Worm (Caenorhabditis elegans) whole organism, young adult: ENCODE data around the gene ceh-10.
A peak's percentile ranks its signal among the peaks of the same experiment; 100 is the strongest.

Experiments
- B0019.2 ChIP-seq: fragments of 200-800 bp; sonication (Bioruptor generic); conservative IDR thresholded peaks from 2 replicates; pipeline ENCODE4 v1.3.6; 2022; ENCODE audit warnings: missing genetic modification reagents, missing genetic modification characterization, missing compliant biosample characterization
- C06A6.2 ChIP-seq: fragments of 200-800 bp; sonication (Bioruptor generic); conservative IDR thresholded peaks from 2 replicates; pipeline ENCODE4 v1.3.6; 2022; ENCODE audit warnings: missing genetic modification characterization, missing compliant biosample characterization
- F23B12.7 ChIP-seq: sonication (generic microtip); optimal IDR thresholded peaks from 2 replicates; lab custom pipeline; 2017; ENCODE audit warnings: missing genetic modification characterization, mild to moderate bottlenecking, missing compliant biosample characterization, antibody characterized with exemption, moderate library complexity; ENCODE audit not compliant: insufficient read depth
- F33H1.4 ChIP-seq: fragments of 200-800 bp; sonication (Bioruptor generic); IDR thresholded peaks from 2 replicates; pipeline ENCODE4 v1.3.6; 2022; ENCODE audit warnings: missing genetic modification reagents, missing genetic modification characterization, missing compliant biosample characterization
- F39B2.1 ChIP-seq: fragments of 200-800 bp; sonication (Bioruptor generic); IDR thresholded peaks from 2 replicates; pipeline ENCODE4 v1.3.6; 2022; ENCODE audit warnings: missing genetic modification reagents, missing genetic modification characterization, missing compliant biosample characterization
- F55B11.4 ChIP-seq: sonication (generic microtip); optimal IDR thresholded peaks from 2 replicates; lab custom pipeline; 2016; ENCODE audit warnings: missing compliant biosample characterization, missing genetic modification characterization, borderline replicate concordance; ENCODE audit not compliant: insufficient read depth
- K11D2.4 ChIP-seq: fragments of 200-800 bp; sonication (Bioruptor generic); IDR thresholded peaks from 2 replicates; pipeline ENCODE4 v1.3.6; 2022; ENCODE audit warnings: missing genetic modification reagents, missing genetic modification characterization, missing compliant biosample characterization
- T07F8.4 ChIP-seq: sonication (generic microtip); optimal IDR thresholded peaks from 2 replicates; lab custom pipeline; 2016; ENCODE audit warnings: mild to moderate bottlenecking, missing genetic modification characterization, moderate library complexity, missing compliant biosample characterization
- Y95B8A.8 ChIP-seq: fragments of 200-800 bp; sonication (Bioruptor generic); IDR thresholded peaks from 2 replicates; pipeline ENCODE4 v1.3.6; 2022; ENCODE audit warnings: missing genetic modification reagents, missing genetic modification characterization, missing compliant biosample characterization
- athp-1 ChIP-seq: sonication (generic microtip); optimal IDR thresholded peaks from 2 replicates; lab custom pipeline; 2017; ENCODE audit warnings: mild to moderate bottlenecking, missing genetic modification characterization, missing compliant biosample characterization
- attf-3 ChIP-seq: fragments of 200-800 bp; sonication (Bioruptor generic); conservative IDR thresholded peaks from 2 replicates; pipeline ENCODE4 v1.3.6; 2022; ENCODE audit warnings: missing genetic modification reagents, missing genetic modification characterization, missing compliant biosample characterization
- cebp-1 ChIP-seq, 2 experiments: fragments of 200-800 bp in 1 of 2; sonication (Bioruptor generic) in 1 of 2; sonication (generic microtip) in 1 of 2; IDR thresholded peaks in 1 of 2; optimal IDR thresholded peaks in 1 of 2; 2 replicates each; pipeline versions ENCODE4 v1.3.6 to Lab custom; 2017 to 2022; ENCODE audit warnings: missing compliant biosample characterization in 2 of 2, missing genetic modification characterization in 2 of 2, mild to moderate bottlenecking in 1 of 2, missing genetic modification reagents in 1 of 2, moderate library complexity in 1 of 2
- ceh-100 ChIP-seq: fragments of 200-800 bp; sonication (Bioruptor generic); IDR thresholded peaks from 2 replicates; pipeline ENCODE4 v1.3.6; 2022; ENCODE audit warnings: missing genetic modification reagents, missing genetic modification characterization, missing compliant biosample characterization
- chd-7 ChIP-seq: sonication (generic microtip); optimal IDR thresholded peaks from 2 replicates; lab custom pipeline; 2016; ENCODE audit warnings: mild to moderate bottlenecking, missing genetic modification characterization, moderate library complexity, missing compliant biosample characterization
- dox-1 ChIP-seq: fragments of 200-800 bp; sonication (Bioruptor generic); IDR thresholded peaks from 2 replicates; pipeline ENCODE4 v1.3.6; 2022; ENCODE audit warnings: missing genetic modification reagents, missing genetic modification characterization, missing compliant biosample characterization
- dpl-1 ChIP-seq: fragments of 150-350 bp; optimal IDR thresholded peaks from 2 replicates; lab custom pipeline; 2014; ENCODE audit warnings: missing biosample characterization, missing genetic modification reagents, missing genetic modification characterization
- egrh-3 ChIP-seq: fragments of 200-800 bp; sonication (Bioruptor generic); IDR thresholded peaks from 2 replicates; pipeline ENCODE4 v1.3.6; 2022; ENCODE audit warnings: missing genetic modification reagents, missing genetic modification characterization, missing compliant biosample characterization
- him-1 ChIP-seq: sonication (generic microtip); optimal IDR thresholded peaks from 2 replicates; lab custom pipeline; 2016; ENCODE audit warnings: missing genotype, missing genetic modification reagents, missing genetic modification characterization, missing compliant biosample characterization
- hmg-1.2 ChIP-seq: fragments of 200-800 bp; sonication (Bioruptor generic); IDR thresholded peaks from 2 replicates; pipeline ENCODE4 v1.3.6; 2022; ENCODE audit warnings: missing genetic modification reagents, missing genetic modification characterization, missing compliant biosample characterization
- let-607 ChIP-seq, 2 experiments: fragments of 200-800 bp in 1 of 2; sonication (Bioruptor generic) in 1 of 2; sonication (generic microtip) in 1 of 2; optimal IDR thresholded peaks; 2 replicates each; lab custom pipeline; 2016 to 2018; ENCODE audit warnings: mild to moderate bottlenecking in 2 of 2, missing compliant biosample characterization in 2 of 2, missing genetic modification characterization in 2 of 2, moderate library complexity in 2 of 2, missing genotype in 1 of 2
- lin-40 ChIP-seq: sonication (generic microtip); optimal IDR thresholded peaks from 2 replicates; lab custom pipeline; 2016; ENCODE audit warnings: missing genetic modification characterization, mild to moderate bottlenecking, missing compliant biosample characterization, missing genotype, missing genetic modification reagents
- lir-1 ChIP-seq: fragments of 200-800 bp; sonication (Bioruptor generic); conservative IDR thresholded peaks from 2 replicates; pipeline ENCODE4 v1.3.6; 2022; ENCODE audit warnings: missing genetic modification reagents, missing genetic modification characterization, missing compliant biosample characterization
- madf-3 ChIP-seq: fragments of 200-800 bp; sonication (Bioruptor generic); IDR thresholded peaks from 2 replicates; pipeline ENCODE4 v1.3.6; 2022; ENCODE audit warnings: missing genetic modification reagents, missing genetic modification characterization, missing compliant biosample characterization
- mcd-1 ChIP-seq: fragments of 200-800 bp; sonication (Bioruptor generic); IDR thresholded peaks from 2 replicates; pipeline ENCODE4 v1.3.6; 2022; ENCODE audit warnings: missing genetic modification reagents, missing genetic modification characterization, missing compliant biosample characterization
- nfya-2 ChIP-seq: fragments of 200-800 bp; sonication (Bioruptor generic); IDR thresholded peaks from 2 replicates; pipeline ENCODE4 v1.3.6; 2022; ENCODE audit warnings: missing genetic modification reagents, missing genetic modification characterization, missing compliant biosample characterization
- nhr-27 ChIP-seq: fragments of 200-800 bp; sonication (Bioruptor generic); optimal IDR thresholded peaks from 2 replicates; lab custom pipeline; 2018; ENCODE audit warnings: mild to moderate bottlenecking, missing genetic modification characterization, moderate library complexity, missing compliant biosample characterization
- nhr-80 ChIP-seq: sonication (generic microtip); optimal IDR thresholded peaks from 2 replicates; lab custom pipeline; 2016; ENCODE audit warnings: missing genetic modification characterization, missing compliant biosample characterization
- nhr-90 ChIP-seq: sonication (generic microtip); optimal IDR thresholded peaks from 2 replicates; lab custom pipeline; 2016; ENCODE audit warnings: missing genotype, mild to moderate bottlenecking, missing genetic modification characterization, missing compliant biosample characterization
- repo-1 ChIP-seq: sonication (generic microtip); optimal IDR thresholded peaks from 2 replicates; lab custom pipeline; 2017; ENCODE audit warnings: mild to moderate bottlenecking, missing genetic modification characterization, missing compliant biosample characterization
- sea-2 ChIP-seq: fragments of 200-800 bp; sonication (Bioruptor generic); IDR thresholded peaks from 2 replicates; pipeline ENCODE4 v1.3.6; 2022; ENCODE audit warnings: missing genetic modification characterization, missing compliant biosample characterization
- snpc-1.1 ChIP-seq: sonication (generic microtip); optimal IDR thresholded peaks from 2 replicates; lab custom pipeline; 2017; ENCODE audit warnings: missing genetic modification characterization, mild to moderate bottlenecking, missing compliant biosample characterization, antibody characterized with exemption, moderate library complexity, missing genotype, missing genetic modification reagents; ENCODE audit not compliant: insufficient read depth
- snpc-1.3 ChIP-seq: sonication (generic microtip); optimal IDR thresholded peaks from 2 replicates; lab custom pipeline; 2017; ENCODE audit warnings: missing genetic modification characterization, mild to moderate bottlenecking, missing compliant biosample characterization, antibody characterized with exemption, moderate library complexity, missing genotype, missing genetic modification reagents; ENCODE audit not compliant: insufficient read depth
- tbp1 ChIP-seq: fragments of 200-800 bp; sonication (Bioruptor generic); optimal IDR thresholded peaks from 2 replicates; lab custom pipeline; 2018; ENCODE audit warnings: mild to moderate bottlenecking, missing genetic modification characterization, missing compliant biosample characterization
- tbx-9 ChIP-seq: sonication (generic microtip); optimal IDR thresholded peaks from 2 replicates; lab custom pipeline; 2016; ENCODE audit warnings: borderline replicate concordance, missing genetic modification characterization, inconsistent platforms, missing compliant biosample characterization
- unc-62 ChIP-seq: fragments of 150-350 bp; optimal IDR thresholded peaks from 2 replicates; lab custom pipeline; 2014; ENCODE audit warnings: missing biosample characterization, missing genetic modification reagents, missing genetic modification characterization
- zfh-2 ChIP-seq: fragments of 200-800 bp; sonication (Bioruptor generic); conservative IDR thresholded peaks from 2 replicates; pipeline ENCODE4 v1.3.6; 2022; ENCODE audit warnings: missing genetic modification reagents, missing genetic modification characterization, missing compliant biosample characterization
- ztf-22 ChIP-seq: fragments of 200-800 bp; sonication (Bioruptor generic); optimal IDR thresholded peaks from 2 replicates; lab custom pipeline; 2018; ENCODE audit warnings: mild to moderate bottlenecking, missing genetic modification characterization, moderate library complexity, missing compliant biosample characterization
- ztf-26 ChIP-seq: sonication (generic microtip); optimal IDR thresholded peaks from 2 replicates; lab custom pipeline; 2017; ENCODE audit warnings: missing genetic modification characterization, missing compliant biosample characterization
- ztf-3 ChIP-seq: fragments of 200-800 bp; sonication (Bioruptor generic); optimal IDR thresholded peaks from 2 replicates; lab custom pipeline; 2018; ENCODE audit warnings: mild to moderate bottlenecking, missing genetic modification characterization, missing compliant biosample characterization
- ztf-6 ChIP-seq: fragments of 200-800 bp; sonication (Bioruptor generic); IDR thresholded peaks from 2 replicates; pipeline ENCODE4 v1.3.6; 2022; ENCODE audit warnings: missing genetic modification reagents, missing genetic modification characterization, missing compliant biosample characterization

ceh-10 gene

ce11 chrIII:5811957-5812356 is 13.1 kb downstream of the ceh-10 start:
- TF ChIP-seq madf-3 (no peak), him-1 (no peak), cebp-1 (GFP tag; IDR thresholded peaks at IDR 0.05; lab: Robert Waterston, UW) (no peak), cebp-1 (tag; optimal IDR thresholded peaks at IDR 0.05; lab: Kevin White, UChicago) (peak; percentile 53)

ce11 chrIII:5812672-5813071 is 13.8 kb downstream of the ceh-10 start:
- peak; percentile 48 for TF ChIP-seq nhr-80 (tag; lab: Kevin White, UChicago)
- TF ChIP-seq repo-1 (tag; lab: Kevin White, UChicago) = no peak
- TF ChIP-seq cebp-1 (GFP tag; IDR thresholded peaks at IDR 0.05; lab: Robert Waterston, UW) = no peak
- TF ChIP-seq cebp-1 (tag; optimal IDR thresholded peaks at IDR 0.05; lab: Kevin White, UChicago) = peak; percentile 18
- TF ChIP-seq snpc-1.3 (tag; lab: Kevin White, UChicago) = no peak

DNA sequence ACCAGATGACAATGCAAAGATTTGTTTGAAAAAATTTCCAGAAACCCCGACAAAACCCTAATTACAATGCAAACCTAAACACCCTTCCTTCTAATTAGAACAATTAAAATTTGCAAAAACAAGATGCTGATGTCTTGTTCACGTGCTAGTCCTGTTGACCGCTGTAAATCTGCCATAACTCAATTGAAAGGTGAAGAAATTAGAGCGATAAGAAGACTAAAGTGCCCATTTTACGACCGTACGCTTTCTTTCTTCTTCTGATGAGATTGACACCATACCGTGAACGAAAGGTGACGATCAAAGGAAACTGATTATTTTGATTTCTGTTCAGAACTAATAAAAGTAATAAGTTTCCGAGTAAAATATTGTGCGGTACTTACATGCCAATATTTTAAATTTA is 14.7 kb downstream of the ceh-10 start:
- TF ChIP-seq snpc-1.1 (tag; lab: Kevin White, UChicago) (no peak), let-607 (tag; optimal IDR thresholded peaks at IDR 0.05; lab: Kevin White, UChicago) (peak in 1 of 2 experiments; percentile 21), attf-3 (GFP tag; lab: Robert Waterston, UW) (no peak), B0019.2 (GFP tag; lab: Robert Waterston, UW) (no peak), nhr-80 (tag; lab: Kevin White, UChicago) (peak; percentile 55), unc-62 (GFP tag; lab: Kevin White, UChicago) (peak; percentile 6), ztf-6 (GFP tag; lab: Robert Waterston, UW) (no peak), athp-1 (tag; lab: Kevin White, UChicago) (no peak), tbp1 (GFP tag; lab: Kevin White, UChicago) (peak; percentile 19), chd-7 (tag; lab: Kevin White, UChicago) (no peak), nfya-2 (GFP tag; lab: Robert Waterston, UW) (no peak), tbx-9 (tag; lab: Kevin White, UChicago) (no peak)

DNA sequence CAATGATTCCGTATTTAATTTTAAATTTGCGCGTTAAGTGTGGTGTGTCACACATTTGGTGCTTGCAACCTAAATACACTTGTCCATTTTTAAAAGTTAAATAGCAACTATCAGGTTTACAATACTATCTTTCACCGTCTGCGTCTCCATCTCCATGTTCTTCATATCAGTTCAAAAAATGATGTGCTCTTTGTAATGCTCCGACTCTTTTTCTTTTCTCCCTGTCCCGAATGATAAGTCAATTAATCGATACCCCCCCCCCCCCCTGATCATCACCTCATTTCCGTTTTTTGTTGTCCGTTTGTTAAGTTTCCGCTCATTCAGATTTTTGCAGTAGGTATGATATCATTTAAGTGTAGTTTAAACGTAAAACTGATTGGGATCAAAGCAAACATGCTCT is 15.3 kb downstream of the ceh-10 start:
- TF ChIP-seq ztf-3 (GFP tag; lab: Kevin White, UChicago) (no peak), nhr-27 (tag; lab: Kevin White, UChicago) (no peak), mcd-1 (GFP tag; lab: Robert Waterston, UW) (no peak), lir-1 (no peak), cebp-1 (GFP tag; IDR thresholded peaks at IDR 0.05; lab: Robert Waterston, UW) (no peak), cebp-1 (tag; optimal IDR thresholded peaks at IDR 0.05; lab: Kevin White, UChicago) (peak; percentile 34), egrh-3 (peak; percentile 47; the same call in 1 of the 2 replicates), hmg-1.2 (GFP tag; lab: Robert Waterston, UW) (0 out of 2 replicates have a peak, but pooled peaks have one; percentile 17), lin-40 (tag; lab: Kevin White, UChicago) (no peak), dpl-1 (GFP tag; lab: Kevin White, UChicago) (no peak), sea-2 (GFP tag; lab: Robert Waterston, UW) (no peak), dox-1 (no peak), chd-7 (tag; lab: Kevin White, UChicago) (no peak)

- peak; percentile 23; the same call in 1 of the 2 replicates for TF ChIP-seq zfh-2 (GFP tag; lab: Robert Waterston, UW)
- no peak for TF ChIP-seq ceh-100 (GFP tag; lab: Robert Waterston, UW)
- TF ChIP-seq nhr-80 (tag; lab: Kevin White, UChicago) = peak; percentile 31
- TF ChIP-seq F55B11.4 = no peak
- TF ChIP-seq F39B2.1 (GFP tag; lab: Robert Waterston, UW) = no peak
- no peak for TF ChIP-seq K11D2.4 (GFP tag; lab: Robert Waterston, UW)
- TF ChIP-seq F33H1.4 = no peak
- TF ChIP-seq nhr-90 = no peak
- no peak for TF ChIP-seq nfya-2 (GFP tag; lab: Robert Waterston, UW)
- TF ChIP-seq Y95B8A.8 (GFP tag; lab: Robert Waterston, UW) = no peak
- no peak for TF ChIP-seq hmg-1.2 (GFP tag; lab: Robert Waterston, UW)
- TF ChIP-seq T07F8.4 = no peak
- no peak for TF ChIP-seq attf-3 (GFP tag; lab: Robert Waterston, UW)
- TF ChIP-seq C06A6.2 = no peak
- TF ChIP-seq ztf-26 (tag; lab: Kevin White, UChicago) = no peak
- TF ChIP-seq ztf-22 (GFP tag; lab: Kevin White, UChicago) = peak; percentile 25
- no peak for TF ChIP-seq F23B12.7 (tag; lab: Kevin White, UChicago)
Measured at ce11 chrIII:5814799-5815198, 16.0 kb downstream of the ceh-10 start, which contains the start of gene R12B2.7. R12B2.7 (plus strand) TSS chrIII:5815045.
